Fruit fly (Drosophila melanogaster) whole organism: ENCODE results near the gene CG6833.

Experiments
- CG8478 ChIP-seq: fragments of >200 bp; optimal IDR thresholded peaks from 2 replicates; lab custom pipeline; 2018; ENCODE audit warnings: inconsistent platforms
- Dll ChIP-seq: fragments of >200 bp; optimal IDR thresholded peaks from 2 replicates; lab custom pipeline; 2017
- EcR ChIP-seq, 2 experiments: fragments of >200 bp; optimal IDR thresholded peaks; 2 replicates each; lab custom pipeline; 2017; ENCODE audit warnings: missing biosample characterization in 2 of 2, missing genetic modification characterization in 2 of 2, missing genetic modification reagents in 2 of 2
- pan ChIP-seq: fragments of >200 bp; optimal IDR thresholded peaks from 2 replicates; lab custom pipeline; 2017
- psq ChIP-seq: fragments of >200 bp; optimal IDR thresholded peaks from 2 replicates; lab custom pipeline; 2017
- usp ChIP-seq: fragments of >200 bp; optimal IDR thresholded peaks from 2 replicates; lab custom pipeline; 2017; ENCODE audit warnings: missing biosample characterization, missing genetic modification characterization, mixed read lengths

DNA sequence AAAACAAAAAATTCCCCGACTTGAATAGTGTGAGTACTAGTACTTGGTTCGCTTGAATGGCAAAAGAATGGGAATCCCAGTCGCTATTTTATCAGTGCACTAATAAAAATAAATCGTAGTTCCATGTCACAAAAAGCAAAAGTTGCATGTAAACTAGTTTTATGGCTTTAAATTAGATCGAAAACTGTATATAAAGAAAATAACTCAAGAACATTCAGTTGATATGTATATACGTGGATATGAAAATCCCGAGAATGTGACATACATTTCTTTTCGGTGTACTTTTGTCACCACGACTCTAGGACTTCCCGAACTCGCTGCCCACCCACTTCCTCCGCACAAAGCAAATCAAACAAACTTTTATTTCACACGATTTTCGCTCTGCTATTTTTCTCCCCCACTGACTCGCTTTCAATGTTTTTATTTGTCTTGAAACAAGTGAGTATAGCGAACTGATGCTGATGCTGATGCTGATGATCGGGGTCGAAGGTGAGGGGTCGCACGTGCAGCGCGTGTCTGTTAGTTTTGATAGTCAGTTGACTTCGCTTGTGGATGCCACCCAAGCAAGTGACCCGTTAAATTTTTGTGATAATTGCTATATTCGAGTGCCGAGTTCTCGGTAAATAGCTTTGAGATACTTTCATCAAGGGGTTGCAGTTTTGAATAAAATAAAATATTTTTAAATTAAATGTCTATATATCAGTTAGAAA, 50.6 kb downstream of the CG6833 start:
- no peak for TF ChIP-seq Dll (lab: Kevin White, UChicago)
- TF ChIP-seq usp (GFP tag; lab: Kevin White, UChicago) = no peak
- no peak for TF ChIP-seq CG8478 (lab: Kevin White, UChicago)
- TF ChIP-seq pan (lab: Kevin White, UChicago) = no peak
- TF ChIP-seq psq (lab: Kevin White, UChicago) = no peak
- no peak for TF ChIP-seq EcR (GFP tag; optimal IDR thresholded peaks at IDR 0.05; lab: Kevin White, UChicago)
